Worm (Caenorhabditis elegans): ENCODE data around the gene pqn-54.

pqn-54 gene

DNA sequence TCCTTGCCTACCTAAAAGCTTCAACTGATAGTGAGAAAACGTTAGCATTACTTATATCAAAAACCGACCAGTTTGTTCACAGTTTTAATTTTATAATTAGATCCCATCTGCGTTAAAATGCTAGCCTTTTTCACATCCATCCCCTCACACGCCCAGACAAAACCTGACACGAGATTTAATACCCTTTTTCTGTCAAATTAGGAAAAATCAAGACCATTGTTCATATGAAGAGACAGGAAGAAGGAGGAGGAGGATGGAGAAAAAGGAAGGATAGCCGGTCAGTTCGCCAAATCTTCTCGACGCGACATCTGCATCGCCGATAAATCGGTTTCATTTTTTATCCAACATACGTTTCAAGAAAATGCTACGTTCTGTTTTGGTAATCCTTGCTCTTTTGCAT is 17.1 kb upstream of the pqn-54 start, which contains the start of gene cnc-3:
Gene cnc-3, plus strand, starts transcription at position 281 of the 400 bp plus-strand sequence.
- TF ChIP-seq nfyb-1 (GFP tag; IDR thresholded peaks at IDR 0.05) (0 out of 2 replicates have a peak, but pooled peaks have one; percentile 45), hmg-1.2 (GFP tag; IDR thresholded peaks at IDR 0.05) (no peak)

- no peak for TF ChIP-seq tbp1 (GFP tag; optimal IDR thresholded peaks at IDR 0.05)
- no peak for TF ChIP-seq nfya-2 (GFP tag; IDR thresholded peaks at IDR 0.05)
- no peak for TF ChIP-seq nhr-27 (tag; optimal IDR thresholded peaks at IDR 0.05)
- no peak for TF ChIP-seq ceh-79 (tag; optimal IDR thresholded peaks at IDR 0.05)
- TF ChIP-seq B0336.3 (GFP tag; IDR thresholded peaks at IDR 0.05), result no peak
- TF ChIP-seq K12H6.12 (tag; optimal IDR thresholded peaks at IDR 0.05), result no peak
- TF ChIP-seq attf-5 (GFP tag; optimal IDR thresholded peaks at IDR 0.05), result no peak
- no peak for TF ChIP-seq dpl-1 (GFP tag; optimal IDR thresholded peaks at IDR 0.05)
- no peak for TF ChIP-seq zfh-2 (GFP tag; conservative IDR thresholded peaks at IDR 0.05)
- TF ChIP-seq Y53G8AR.9 (GFP tag; conservative IDR thresholded peaks at IDR 0.05), result no peak
- TF ChIP-seq mcd-1 (GFP tag; IDR thresholded peaks at IDR 0.05), result no peak
- no peak for TF ChIP-seq ceh-100 (GFP tag; IDR thresholded peaks at IDR 0.05)
- TF ChIP-seq nhr-179 (tag; optimal IDR thresholded peaks at IDR 0.05), result no peak
- no peak for TF ChIP-seq madf-8 (GFP tag; conservative IDR thresholded peaks at IDR 0.05)
- TF ChIP-seq snpc-3.4 (tag; optimal IDR thresholded peaks at IDR 0.05), result no peak
- TF ChIP-seq F23B12.7 (tag; optimal IDR thresholded peaks at IDR 0.05; ENCODE audit: insufficient read depth), result no peak
- no peak for TF ChIP-seq madf-10 (tag; optimal IDR thresholded peaks at IDR 0.05)
- no peak for TF ChIP-seq lin-35 (GFP tag; optimal IDR thresholded peaks at IDR 0.05)
- TF ChIP-seq Y67H2A.10 (GFP tag; conservative IDR thresholded peaks at IDR 0.05), result no peak
- no peak for TF ChIP-seq pbrm-1 (GFP tag; IDR thresholded peaks at IDR 0.05)
Observed at ce11 chrV:1450160-1450559, 14.6 kb upstream of the pqn-54 start, which contains the start of gene cnc-2. Gene cnc-2, minus strand, starts transcription at chrV:1450183.

DNA sequence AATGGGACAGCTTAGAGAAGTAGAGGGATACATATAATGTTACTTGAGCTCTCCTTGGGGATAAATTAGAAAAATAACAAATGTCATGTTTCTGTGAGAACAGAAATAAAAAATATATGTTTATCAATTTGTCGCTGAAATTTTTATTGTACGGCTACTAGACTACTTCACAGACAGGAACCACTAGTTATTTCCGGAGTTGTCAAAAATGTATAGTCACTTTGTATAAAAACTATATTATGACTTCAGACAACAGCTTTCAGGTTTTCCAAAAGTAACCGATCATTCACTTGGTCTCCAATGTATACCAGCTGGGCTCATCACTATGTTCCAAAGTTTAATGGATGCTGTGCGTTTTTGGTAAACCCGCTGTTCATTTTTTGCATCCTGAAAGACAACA is 13.5 kb upstream of the pqn-54 start, which contains the start of gene srj-23:
Gene srj-23, plus strand, starts transcription at position 301 of the 400 bp plus-strand sequence.
- TF ChIP-seq akir-1 (GFP tag; optimal IDR thresholded peaks at IDR 0.05), result no peak
- no peak for TF ChIP-seq Y56A3A.18 (GFP tag; IDR thresholded peaks at IDR 0.05)
- no peak for TF ChIP-seq ccch-3 (GFP tag; optimal IDR thresholded peaks at IDR 0.05)
- TF ChIP-seq ceh-27 (GFP tag; optimal IDR thresholded peaks at IDR 0.05), result no peak

- TF ChIP-seq F33H1.4 (GFP tag; IDR thresholded peaks at IDR 0.05) (no peak), T07F8.4 (tag; optimal IDR thresholded peaks at IDR 0.05) (no peak), Y79H2A.3 (GFP tag; conservative IDR thresholded peaks at IDR 0.05) (no peak), F39B2.1 (GFP tag; IDR thresholded peaks at IDR 0.05) (no peak), rpc-1 (optimal IDR thresholded peaks at IDR 0.05) (no peak), rpc-1 (tag; optimal IDR thresholded peaks at IDR 0.05) (no peak), F57C9.4 (tag; optimal IDR thresholded peaks at IDR 0.05) (no peak), snpc-3.4 (tag; optimal IDR thresholded peaks at IDR 0.05) (no peak), Y95B8A.8 (GFP tag; IDR thresholded peaks at IDR 0.05) (no peak), sea-2 (GFP tag; IDR thresholded peaks at IDR 0.05) (no peak)
Observed at ce11 chrV:1454762-1455161, 10.0 kb upstream of the pqn-54 start, which contains the start of gene chil-14. Gene chil-14, plus strand, starts transcription at chrV:1455062.
